Worm (Caenorhabditis elegans): ENCODE results near the gene R10E12.2.

ce11 chrIII:9932091-9932490 lies 41.6 kb downstream of the R10E12.2 start, which contains the start of gene dec-7:
- TF ChIP-seq W03F9.2 (tag; optimal IDR thresholded peaks at IDR 0.05) = no peak
- TF ChIP-seq him-1 (tag; optimal IDR thresholded peaks at IDR 0.05) = no peak
